Worm (Caenorhabditis elegans): Measurements from ENCODE around the gene srh-112.

- TF ChIP-seq akir-1 (GFP tag; optimal IDR thresholded peaks at IDR 0.05) (no peak), ama-1 (optimal IDR thresholded peaks at IDR 0.05) (no peak), ama-1 (GFP tag; optimal IDR thresholded peaks at IDR 0.05) (no peak)
These were observed 10.3 kb upstream of the srh-112 start, which contains the start of gene T19C9.10 for ce11 chrV:17236345-17236744.

Data from whole organism, young adult.